Fruit fly (Drosophila melanogaster) whole organism, prepupa: ENCODE measurements around the gene Drgx.

Experiments
- Blimp-1 ChIP-seq: fragments of 200-800 bp; sonication (Bioruptor generic); optimal IDR thresholded peaks from 3 replicates; lab custom pipeline; 2017; ENCODE audit warnings: missing biosample characterization, missing genetic modification characterization, mild to moderate bottlenecking, moderate library complexity, missing genetic modification reagents
- CG10669 ChIP-seq: fragments of 200-800 bp; sonication (Bioruptor generic); optimal IDR thresholded peaks from 3 replicates; lab custom pipeline; 2018; ENCODE audit warnings: missing biosample characterization, mild to moderate bottlenecking, missing genetic modification characterization, moderate library complexity
- CG11902 ChIP-seq: fragments of 200-800 bp; sonication (Bioruptor generic); optimal IDR thresholded peaks from 3 replicates; lab custom pipeline; 2016; ENCODE audit warnings: missing biosample characterization, missing genetic modification characterization
- CG15336 ChIP-seq: fragments of 200-800 bp; sonication (Bioruptor generic); IDR thresholded peaks from 2 replicates; pipeline ENCODE4 v1.3.6; 2022; ENCODE audit warnings: missing biosample characterization, missing genetic modification characterization
- CG31627 ChIP-seq: fragments of 200-800 bp; sonication (Bioruptor generic); optimal IDR thresholded peaks from 3 replicates; lab custom pipeline; 2016; ENCODE audit warnings: missing biosample characterization, missing genetic modification characterization
- CG32006 ChIP-seq: fragments of 200-800 bp; sonication (Bioruptor generic); optimal IDR thresholded peaks from 3 replicates; lab custom pipeline; 2017; ENCODE audit warnings: missing biosample characterization, mild to moderate bottlenecking, missing genetic modification characterization
- CG34406 ChIP-seq: fragments of 200-800 bp; sonication (Bioruptor generic); optimal IDR thresholded peaks from 3 replicates; lab custom pipeline; 2016; ENCODE audit warnings: missing biosample characterization, missing genetic modification characterization
- CG3919 ChIP-seq: fragments of 200-800 bp; sonication (Bioruptor generic); optimal IDR thresholded peaks from 3 replicates; lab custom pipeline; 2016; ENCODE audit warnings: missing biosample characterization, missing genetic modification characterization
- CG6276 ChIP-seq: fragments of 200-800 bp; sonication (Bioruptor generic); optimal IDR thresholded peaks from 2 replicates; lab custom pipeline; 2017; ENCODE audit warnings: missing biosample characterization, mild to moderate bottlenecking, missing genetic modification characterization
- CG6792 ChIP-seq: fragments of 200-800 bp; sonication (Bioruptor generic); optimal IDR thresholded peaks from 3 replicates; lab custom pipeline; 2016; ENCODE audit warnings: missing biosample characterization, missing genetic modification characterization
- CG6808 ChIP-seq: fragments of 200-800 bp; sonication (Bioruptor generic); optimal IDR thresholded peaks from 3 replicates; lab custom pipeline; 2017; ENCODE audit warnings: missing biosample characterization, missing genetic modification characterization, mild to moderate bottlenecking, moderate library complexity, missing genetic modification reagents
- CG8119 ChIP-seq: fragments of 200-800 bp; sonication (Bioruptor generic); IDR thresholded peaks from 3 replicates; pipeline ENCODE4 v1.3.6; 2022; ENCODE audit warnings: missing biosample characterization, missing genetic modification characterization
- CG8319 ChIP-seq: fragments of 200-800 bp; sonication (Bioruptor generic); optimal IDR thresholded peaks from 3 replicates; lab custom pipeline; 2016; ENCODE audit warnings: missing biosample characterization, missing genetic modification characterization
- CG8632 ChIP-seq: fragments of 200-800 bp; sonication (Bioruptor generic); optimal IDR thresholded peaks from 3 replicates; lab custom pipeline; 2016; ENCODE audit warnings: missing biosample characterization, missing genetic modification characterization
- CG9139 ChIP-seq: fragments of 200-800 bp; sonication (Bioruptor generic); optimal IDR thresholded peaks from 3 replicates; lab custom pipeline; 2017; ENCODE audit warnings: missing biosample characterization, mild to moderate bottlenecking, missing genetic modification characterization
- Eip75B ChIP-seq: fragments of 200-800 bp; sonication (Bioruptor generic); optimal IDR thresholded peaks from 3 replicates; lab custom pipeline; 2016; ENCODE audit warnings: missing biosample characterization, missing genetic modification characterization
- Eip78C ChIP-seq: fragments of 200-800 bp; sonication (Bioruptor generic); peaks from one replicate; lab custom pipeline; 2016; ENCODE audit warnings: missing biosample characterization, missing genetic modification characterization
- Eip93F ChIP-seq: fragments of 200-800 bp; sonication (Bioruptor generic); optimal IDR thresholded peaks from 2 replicates; lab custom pipeline; 2016; ENCODE audit warnings: missing biosample characterization, mild to moderate bottlenecking, missing genetic modification characterization
- Ets96B ChIP-seq: fragments of 200-800 bp; optimal IDR thresholded peaks from 2 replicates; lab custom pipeline; 2019; ENCODE audit warnings: missing biosample characterization, mild to moderate bottlenecking, missing genetic modification characterization, moderate library complexity
- Gug ChIP-seq: fragments of 200-800 bp; sonication (Bioruptor generic); IDR thresholded peaks from 2 replicates; pipeline ENCODE4 v1.3.6; 2022; ENCODE audit warnings: missing biosample characterization, missing genetic modification characterization
- Hr38 ChIP-seq: sonication (Bioruptor generic); optimal IDR thresholded peaks from 2 replicates; lab custom pipeline; 2016; ENCODE audit warnings: missing biosample characterization, missing genetic modification characterization
- Hr39 ChIP-seq: fragments of 200-800 bp; sonication (Bioruptor generic); optimal IDR thresholded peaks from 2 replicates; lab custom pipeline; 2016; ENCODE audit warnings: missing biosample characterization, missing genetic modification characterization
- OdsH ChIP-seq: fragments of 200-800 bp; sonication (Bioruptor generic); optimal IDR thresholded peaks from 3 replicates; lab custom pipeline; 2016; ENCODE audit warnings: missing biosample characterization, missing genetic modification characterization
- Smox ChIP-seq: fragments of 200-800 bp; sonication (Bioruptor generic); optimal IDR thresholded peaks from 3 replicates; lab custom pipeline; 2016; ENCODE audit warnings: missing biosample characterization, missing genetic modification characterization
- Sox102F ChIP-seq: fragments of 200-800 bp; sonication (Bioruptor generic); optimal IDR thresholded peaks from 2 replicates; lab custom pipeline; 2016; ENCODE audit warnings: missing biosample characterization, mild to moderate bottlenecking, missing genetic modification characterization
- Sox14 ChIP-seq: fragments of 200-800 bp; sonication (Bioruptor generic); optimal IDR thresholded peaks from 3 replicates; lab custom pipeline; 2016; ENCODE audit warnings: missing biosample characterization, missing genetic modification characterization
- Sox15 ChIP-seq: fragments of 200-800 bp; sonication (Bioruptor generic); optimal IDR thresholded peaks from 3 replicates; lab custom pipeline; 2016; ENCODE audit warnings: missing biosample characterization, missing genetic modification characterization
- achi ChIP-seq: fragments of 200-800 bp; sonication (Bioruptor generic); optimal IDR thresholded peaks from 3 replicates; lab custom pipeline; 2016; ENCODE audit warnings: missing biosample characterization, missing genetic modification characterization
- acj6 ChIP-seq: fragments of 200-800 bp; sonication (Bioruptor generic); optimal IDR thresholded peaks from 3 replicates; lab custom pipeline; 2016; ENCODE audit warnings: missing biosample characterization, missing genetic modification characterization
- dac ChIP-seq: fragments of 200-800 bp; sonication (Bioruptor generic); optimal IDR thresholded peaks from 2 replicates; lab custom pipeline; 2017; ENCODE audit warnings: missing biosample characterization, mild to moderate bottlenecking, missing genetic modification characterization
- dsx ChIP-seq: fragments of 200-800 bp; optimal IDR thresholded peaks from 3 replicates; lab custom pipeline; 2019; ENCODE audit warnings: missing biosample characterization, mild to moderate bottlenecking, missing genetic modification characterization, moderate library complexity; ENCODE audit not compliant: poor library complexity, severe bottlenecking
- esn ChIP-seq: fragments of 200-800 bp; sonication (Bioruptor generic); optimal IDR thresholded peaks from 2 replicates; lab custom pipeline; 2016; ENCODE audit warnings: missing biosample characterization, mild to moderate bottlenecking, missing genetic modification characterization, moderate library complexity
- fkh ChIP-seq: fragments of 200-800 bp; sonication (Bioruptor generic); optimal IDR thresholded peaks from 3 replicates; lab custom pipeline; 2017; ENCODE audit warnings: missing biosample characterization, mild to moderate bottlenecking, missing genetic modification characterization, moderate library complexity
- net ChIP-seq: fragments of 200-800 bp; sonication (Bioruptor generic); optimal IDR thresholded peaks from 3 replicates; lab custom pipeline; 2016; ENCODE audit warnings: missing biosample characterization, missing genetic modification characterization
- ss ChIP-seq, 2 experiments: fragments of 200-800 bp; sonication (Bioruptor generic); optimal IDR thresholded peaks; 2 replicates in 1 of 2; 3 replicates in 1 of 2; lab custom pipeline; 2017 to 2018; ENCODE audit warnings: mild to moderate bottlenecking in 2 of 2, missing biosample characterization in 2 of 2, missing genetic modification characterization in 2 of 2, moderate library complexity in 1 of 2
- svp ChIP-seq: fragments of 200-800 bp; sonication (Bioruptor generic); peaks from one replicate; lab custom pipeline; 2016; ENCODE audit warnings: missing biosample characterization, missing genetic modification characterization
- topi ChIP-seq: fragments of 200-800 bp; sonication (Bioruptor generic); optimal IDR thresholded peaks from 3 replicates; lab custom pipeline; 2016; ENCODE audit warnings: missing biosample characterization, missing genetic modification characterization
- vri ChIP-seq: fragments of 200-800 bp; sonication (Bioruptor generic); optimal IDR thresholded peaks from 3 replicates; lab custom pipeline; 2016; ENCODE audit warnings: missing biosample characterization, mild to moderate bottlenecking, missing genetic modification characterization

The Drgx gene

dm6 chr2L:3705438-3705921 is 42.9 kb downstream of the Drgx start, which contains the start of gene CG31778 (continued):
- TF ChIP-seq Eip93F (GFP tag; lab: Kevin White, UChicago) (no peak), OdsH (peak; percentile 70), CG6808 (GFP tag; lab: Kevin White, UChicago) (peak; percentile 67), net (peak; percentile 67), ss (GFP tag; optimal IDR thresholded peaks at IDR 0.05; lab: Kevin White, UChicago) (peak; percentile 31 to 53), Blimp-1 (GFP tag; lab: Kevin White, UChicago) (peak; percentile 67), Ets96B (tag; lab: Kevin White, UChicago) (peak; percentile 79), Sox14 (GFP tag; lab: Kevin White, UChicago) (peak; percentile 88), Sox15 (GFP tag; lab: Kevin White, UChicago) (peak; percentile 58), CG11902 (GFP tag; lab: Kevin White, UChicago) (peak; percentile 60), topi (GFP tag; lab: Kevin White, UChicago) (peak; percentile 84), Hr39 (peak; percentile 89), CG10669 (peak; percentile 73), Hr38 (GFP tag; lab: Kevin White, UChicago) (no peak), CG8319 (GFP tag; lab: Kevin White, UChicago) (peak; percentile 46), dsx (GFP tag; lab: Kevin White, UChicago) (peak; percentile 60), acj6 (GFP tag; lab: Kevin White, UChicago) (peak; percentile 76), CG6792 (GFP tag; lab: Kevin White, UChicago) (peak; percentile 79), CG32006 (GFP tag; lab: Kevin White, UChicago) (peak; percentile 69), CG8632 (GFP tag; lab: Kevin White, UChicago) (peak; percentile 75), CG8119 (GFP tag; lab: Robert Waterston, UW) (peak; percentile 67), CG31627 (GFP tag; lab: Kevin White, UChicago) (peak; percentile 89), vri (GFP tag; lab: Kevin White, UChicago) (peak; percentile 78), achi (GFP tag; lab: Kevin White, UChicago) (peak; percentile 73), svp (GFP tag; lab: Kevin White, UChicago) (peak; percentile 97), esn (peak; percentile 93)

DNA sequence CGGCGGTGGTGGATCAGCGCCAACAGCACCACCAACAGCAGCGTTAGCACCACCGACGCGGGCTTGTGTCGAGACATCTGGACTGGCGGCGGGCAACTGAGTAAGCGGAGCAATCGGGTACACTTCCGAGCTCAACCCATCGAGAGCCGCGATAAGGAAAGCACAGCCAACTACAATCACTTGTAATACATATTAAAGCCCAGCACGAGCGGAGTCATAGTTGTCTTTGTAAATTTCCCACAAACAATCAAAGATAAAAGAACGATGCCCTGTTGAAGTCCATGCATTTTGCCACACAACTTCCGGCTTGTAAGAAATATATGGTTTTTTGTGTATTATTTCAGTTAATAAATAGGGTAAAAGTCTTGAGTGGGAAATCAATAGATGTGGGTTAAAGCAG is 44.4 kb downstream of the Drgx start, which contains the start of gene CG31777:
TSS of gene CG31777 (minus strand) at position 101 of the 400 bp plus-strand sequence.
- peak; percentile 71 for TF ChIP-seq svp (GFP tag; lab: Kevin White, UChicago)
- no peak for TF ChIP-seq Eip75B

DNA sequence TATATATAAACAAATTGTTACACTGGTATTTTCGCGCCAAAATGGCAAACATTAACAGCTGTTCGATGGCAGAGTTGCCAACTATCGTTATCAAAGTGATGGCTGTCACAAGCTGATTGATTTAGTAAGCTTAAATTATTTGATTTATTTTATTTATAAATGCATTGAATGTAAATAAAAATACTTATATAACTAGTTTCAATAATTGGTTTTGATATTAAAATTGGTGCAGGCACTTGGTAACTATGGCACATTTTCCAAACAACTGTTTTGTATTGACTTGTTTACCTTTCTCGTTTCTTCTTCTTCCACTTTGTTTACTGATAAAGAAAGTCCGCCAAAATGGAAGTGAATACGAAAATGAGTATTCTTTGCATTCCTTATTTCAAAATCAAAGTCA is 49.1 kb downstream of the Drgx start, which contains the start of gene cutlet:
TSS of gene cutlet (minus strand) at position 84 of the 400 bp plus-strand sequence.
- TF ChIP-seq achi (GFP tag; lab: Kevin White, UChicago) (peak; percentile 36), CG15336 (no peak), CG34406 (GFP tag; lab: Kevin White, UChicago) (no peak), Sox102F (GFP tag; lab: Kevin White, UChicago) (no peak), Eip78C (peak; percentile 54), fkh (peak; percentile 93), CG10669 (no peak), acj6 (GFP tag; lab: Kevin White, UChicago) (no peak), Gug (GFP tag; lab: Robert Waterston, UW) (no peak), CG6276 (no peak), dac (GFP tag; lab: Kevin White, UChicago) (no peak), Smox (GFP tag; lab: Kevin White, UChicago) (peak; percentile 16), Hr38 (GFP tag; lab: Kevin White, UChicago) (no peak), CG6792 (GFP tag; lab: Kevin White, UChicago) (no peak), CG9139 (GFP tag; lab: Kevin White, UChicago) (no peak), CG3919 (GFP tag; lab: Kevin White, UChicago) (no peak), svp (GFP tag; lab: Kevin White, UChicago) (peak; percentile 63), Blimp-1 (GFP tag; lab: Kevin White, UChicago) (no peak)
